Fruit fly (Drosophila melanogaster) whole organism, embryonic: ENCODE results near the gene Cpr78Cb.

Experiments used
- CG10462 ChIP-seq: fragments of 200-800 bp; sonication (Bioruptor generic); optimal IDR thresholded peaks from 2 replicates; lab custom pipeline; 2016; ENCODE audit warnings: missing biosample characterization, missing genetic modification characterization
- CG10979 ChIP-seq: fragments of 200-800 bp; sonication (Bioruptor generic); optimal IDR thresholded peaks from 2 replicates; lab custom pipeline; 2018; ENCODE audit warnings: missing biosample characterization, mild to moderate bottlenecking, missing genetic modification characterization, moderate library complexity
- CG11504 ChIP-seq: fragments of 200-800 bp; sonication (Bioruptor generic); optimal IDR thresholded peaks from 3 replicates; lab custom pipeline; 2019; ENCODE audit warnings: missing biosample characterization, mild to moderate bottlenecking, missing genetic modification characterization, moderate library complexity
- CG11695 ChIP-seq: fragments of 200-800 bp; sonication (Bioruptor generic); IDR thresholded peaks from 3 replicates; pipeline ENCODE4 v1.3.6; 2022; ENCODE audit warnings: missing biosample characterization, missing genetic modification characterization
- CG12071 ChIP-seq: fragments of 200-800 bp; sonication (Bioruptor generic); optimal IDR thresholded peaks from 3 replicates; lab custom pipeline; 2018; ENCODE audit warnings: missing biosample characterization, mild to moderate bottlenecking, missing genetic modification characterization
- CG17359 ChIP-seq: fragments of 200-800 bp; sonication (Bioruptor generic); optimal IDR thresholded peaks from 3 replicates; lab custom pipeline; 2018; ENCODE audit warnings: missing biosample characterization, mild to moderate bottlenecking, missing genetic modification characterization, moderate library complexity
- CG1792 ChIP-seq: fragments of 200-800 bp; sonication (Bioruptor generic); optimal IDR thresholded peaks from 2 replicates; lab custom pipeline; 2016; ENCODE audit warnings: missing biosample characterization, missing genetic modification characterization
- CG2116 ChIP-seq: fragments of 200-800 bp; sonication (Bioruptor generic); optimal IDR thresholded peaks from 3 replicates; lab custom pipeline; 2018; ENCODE audit warnings: missing biosample characterization, mild to moderate bottlenecking, missing genetic modification characterization
- CG2120 ChIP-seq: fragments of 200-800 bp; sonication (Bioruptor generic); optimal IDR thresholded peaks from 3 replicates; lab custom pipeline; 2016; ENCODE audit warnings: missing biosample characterization, missing genetic modification characterization
- CG30403 ChIP-seq: fragments of 200-800 bp; sonication (Bioruptor generic); optimal IDR thresholded peaks from 3 replicates; lab custom pipeline; 2016; ENCODE audit warnings: missing biosample characterization, missing genetic modification characterization
- CG3847 ChIP-seq: fragments of 200-800 bp; sonication (Bioruptor generic); IDR thresholded peaks from 2 replicates; pipeline ENCODE4 v1.3.6; 2022; ENCODE audit warnings: missing biosample characterization, missing genetic modification characterization
- CG3995 ChIP-seq: fragments of 200-800 bp; sonication (Bioruptor generic); optimal IDR thresholded peaks from 3 replicates; lab custom pipeline; 2016; ENCODE audit warnings: missing biosample characterization, missing genetic modification characterization
- CG4730 ChIP-seq: fragments of 200-800 bp; sonication (Bioruptor generic); IDR thresholded peaks from 2 replicates; pipeline ENCODE4 v1.3.6; 2022; ENCODE audit warnings: missing biosample characterization, missing genetic modification characterization
- CG4854 ChIP-seq: fragments of 200-800 bp; sonication (Bioruptor generic); optimal IDR thresholded peaks from 2 replicates; lab custom pipeline; 2016; ENCODE audit warnings: missing biosample characterization, missing genetic modification characterization, inconsistent platforms
- CG6689 ChIP-seq: fragments of 200-800 bp; sonication (Bioruptor generic); IDR thresholded peaks from 2 replicates; pipeline ENCODE4 v1.3.6; 2022; ENCODE audit warnings: missing biosample characterization, missing genetic modification characterization
- CG7357 ChIP-seq: fragments of 200-800 bp; sonication (Bioruptor generic); IDR thresholded peaks from 3 replicates; pipeline ENCODE4 v1.3.6; 2022; ENCODE audit warnings: missing biosample characterization, missing genetic modification characterization
- CG9932 ChIP-seq: fragments of 200-800 bp; sonication (Bioruptor generic); IDR thresholded peaks from 2 replicates; pipeline ENCODE4 v1.3.6; 2022; ENCODE audit warnings: missing biosample characterization, missing genetic modification characterization
- E2f2 ChIP-seq: fragments of 200-800 bp; sonication (Bioruptor generic); IDR thresholded peaks from 2 replicates; pipeline ENCODE4 v1.3.6; 2022; ENCODE audit warnings: missing biosample characterization, missing genetic modification characterization
- Ets97D ChIP-seq: fragments of 200-800 bp; sonication (Bioruptor generic); optimal IDR thresholded peaks from 3 replicates; lab custom pipeline; 2016; ENCODE audit warnings: missing biosample characterization, missing genetic modification characterization
- GATAe ChIP-seq: fragments of 200-800 bp; sonication (Bioruptor generic); conservative IDR thresholded peaks from 2 replicates; pipeline ENCODE4 v1.3.6; 2022; ENCODE audit warnings: missing biosample characterization, missing genetic modification characterization
- Hmr ChIP-seq: fragments of 200-800 bp; sonication (Bioruptor generic); optimal IDR thresholded peaks from 3 replicates; lab custom pipeline; 2017; ENCODE audit warnings: mild to moderate bottlenecking, missing biosample characterization, missing genetic modification reagents, missing genetic modification characterization
- Hmx ChIP-seq: fragments of 200-800 bp; sonication (Bioruptor generic); optimal IDR thresholded peaks from 2 replicates; lab custom pipeline; 2016; ENCODE audit warnings: missing biosample characterization, missing genetic modification characterization
- Mrtf ChIP-seq: fragments of 200-800 bp; sonication (Bioruptor generic); IDR thresholded peaks from 3 replicates; pipeline ENCODE4 v1.3.6; 2022; ENCODE audit warnings: missing biosample characterization, missing genetic modification characterization
- Nf-YC ChIP-seq: fragments of 200-800 bp; optimal IDR thresholded peaks from 3 replicates; lab custom pipeline; 2019; ENCODE audit warnings: missing biosample characterization, mild to moderate bottlenecking, missing genetic modification characterization, moderate library complexity
- Oaz ChIP-seq: fragments of 200-800 bp; sonication (Bioruptor generic); IDR thresholded peaks from 2 replicates; pipeline ENCODE4 v1.3.6; 2022; ENCODE audit warnings: missing biosample characterization, missing genetic modification characterization
- Scr ChIP-seq: fragments of 200-800 bp; sonication (Bioruptor generic); IDR thresholded peaks from 2 replicates; pipeline ENCODE4 v1.3.6; 2022; ENCODE audit warnings: missing biosample characterization, missing genetic modification characterization; ENCODE audit not compliant: partially characterized antibody
- Sin3A ChIP-seq: fragments of >200 bp; optimal IDR thresholded peaks from 2 replicates; lab custom pipeline; 2018
- Sox102F ChIP-seq: fragments of 200-800 bp; sonication (Bioruptor generic); optimal IDR thresholded peaks from 2 replicates; lab custom pipeline; 2018; ENCODE audit warnings: missing biosample characterization, mild to moderate bottlenecking, missing genetic modification characterization, moderate library complexity
- Sry-β ChIP-seq: fragments of 200-800 bp; sonication (Bioruptor generic); optimal IDR thresholded peaks from 2 replicates; lab custom pipeline; 2018; ENCODE audit warnings: missing biosample characterization, mild to moderate bottlenecking, missing genetic modification characterization, moderate library complexity
- Trl ChIP-seq, 3 experiments: fragments of >200 bp in 2 of 3; fragments of 200-800 bp in 1 of 3; sonication (Bioruptor generic) in 1 of 3; optimal IDR thresholded peaks; 2 replicates in 1 of 3; 3 replicates in 2 of 3; lab custom pipeline; 2016 to 2017; ENCODE audit warnings: missing biosample characterization in 1 of 3, missing genetic modification characterization in 1 of 3
- Usf ChIP-seq: fragments of 200-800 bp; sonication (Bioruptor generic); optimal IDR thresholded peaks from 2 replicates; lab custom pipeline; 2017; ENCODE audit warnings: missing genotype, missing biosample characterization, missing genetic modification characterization
- YL-1 ChIP-seq: fragments of 200-800 bp; sonication (Bioruptor generic); optimal IDR thresholded peaks from 3 replicates; lab custom pipeline; 2017; ENCODE audit warnings: missing biosample characterization, mild to moderate bottlenecking, missing genetic modification characterization
- bbx ChIP-seq: fragments of 200-800 bp; sonication (Bioruptor generic); IDR thresholded peaks from 2 replicates; pipeline ENCODE4 v1.3.6; 2022; ENCODE audit warnings: missing biosample characterization, missing genetic modification characterization; ENCODE audit not compliant: partially characterized antibody
- caup ChIP-seq: fragments of 200-800 bp; sonication (Bioruptor generic); optimal IDR thresholded peaks from 3 replicates; lab custom pipeline; 2017; ENCODE audit warnings: missing biosample characterization, mild to moderate bottlenecking, missing genetic modification characterization, moderate library complexity; ENCODE audit not compliant: severe bottlenecking
- chif ChIP-seq, 2 experiments: fragments of 200-800 bp; sonication (Bioruptor generic); optimal IDR thresholded peaks; 3 replicates each; lab custom pipeline; 2016; ENCODE audit warnings: missing biosample characterization in 2 of 2, missing genetic modification characterization in 2 of 2
- dmrt11E ChIP-seq: fragments of 200-800 bp; sonication (Bioruptor generic); optimal IDR thresholded peaks from 3 replicates; lab custom pipeline; 2018; ENCODE audit warnings: missing biosample characterization, mild to moderate bottlenecking, missing genetic modification characterization, moderate library complexity
- gsb ChIP-seq: fragments of 200-800 bp; sonication (Bioruptor generic); IDR thresholded peaks from 2 replicates; pipeline ENCODE4 v1.3.6; 2022; ENCODE audit warnings: missing biosample characterization, missing genetic modification characterization
- her ChIP-seq: fragments of 200-800 bp; sonication (Bioruptor generic); optimal IDR thresholded peaks from 2 replicates; lab custom pipeline; 2016; ENCODE audit warnings: missing biosample characterization, missing genetic modification characterization
- hkb ChIP-seq, 2 experiments: fragments of 200-800 bp in 1 of 2; fragments of >200 bp in 1 of 2; sonication (Bioruptor generic) in 1 of 2; IDR thresholded peaks in 1 of 2; optimal IDR thresholded peaks in 1 of 2; 2 replicates each; pipeline versions ENCODE4 v1.3.6 to Lab custom; 2017 to 2022; ENCODE audit warnings: missing biosample characterization in 1 of 2, missing genetic modification characterization in 1 of 2
- lmd ChIP-seq: fragments of 200-800 bp; sonication (Bioruptor generic); IDR thresholded peaks from 2 replicates; pipeline ENCODE4 v1.3.6; 2022; ENCODE audit warnings: missing biosample characterization, missing genetic modification characterization
- lov ChIP-seq, 2 experiments: fragments of 200-800 bp in 1 of 2; fragments of >200 bp in 1 of 2; sonication (Bioruptor generic) in 1 of 2; IDR thresholded peaks in 1 of 2; optimal IDR thresholded peaks in 1 of 2; 2 replicates in 1 of 2; 3 replicates in 1 of 2; pipeline versions ENCODE4 v1.3.6 to Lab custom; 2017 to 2022; ENCODE audit warnings: missing biosample characterization in 1 of 2, missing genetic modification characterization in 1 of 2
- pita ChIP-seq: fragments of 200-800 bp; sonication (Bioruptor generic); optimal IDR thresholded peaks from 2 replicates; lab custom pipeline; 2017; ENCODE audit warnings: missing biosample characterization, mild to moderate bottlenecking, missing genetic modification characterization
- sc ChIP-seq, 3 experiments: fragments of >200 bp in 2 of 3; fragments of 200-800 bp in 1 of 3; sonication (Bioruptor generic) in 1 of 3; optimal IDR thresholded peaks; 2 replicates in 2 of 3; 3 replicates in 1 of 3; lab custom pipeline; 2017; ENCODE audit warnings: mild to moderate bottlenecking in 1 of 3, missing biosample characterization in 1 of 3, missing genetic modification characterization in 1 of 3, missing genetic modification reagents in 1 of 3
- tio ChIP-seq: fragments of 200-800 bp; sonication (Bioruptor generic); optimal IDR thresholded peaks from 2 replicates; lab custom pipeline; 2017; ENCODE audit warnings: missing biosample characterization, missing genetic modification characterization, inconsistent platforms
- twi ChIP-seq: fragments of 200-800 bp; optimal IDR thresholded peaks from 2 replicates; lab custom pipeline; 2019; ENCODE audit warnings: missing biosample characterization, mild to moderate bottlenecking, missing genetic modification characterization, moderate library complexity
- wek ChIP-seq: fragments of 200-800 bp; sonication (Bioruptor generic); optimal IDR thresholded peaks from 3 replicates; lab custom pipeline; 2018; ENCODE audit warnings: missing biosample characterization, mild to moderate bottlenecking, missing genetic modification characterization, moderate library complexity

Cpr78Cb gene

dm6 chr3L:21276296-21277257 is 17.7 kb upstream of the Cpr78Cb start (continued):
- peak; percentile 4 for TF ChIP-seq YL-1 (GFP tag; lab: Kevin White, UChicago)
- TF ChIP-seq lov (optimal IDR thresholded peaks at IDR 0.05; lab: Kevin White, UChicago) = no peak
- TF ChIP-seq lov (GFP tag; IDR thresholded peaks at IDR 0.05; lab: Robert Waterston, UW) = peak; percentile 7; the same call in 1 of the 3 replicates
- TF ChIP-seq pita (GFP tag; lab: Kevin White, UChicago) = no peak
- peak; percentile 36 for TF ChIP-seq Nf-YC (tag; lab: Kevin White, UChicago)
- TF ChIP-seq CG12071 (GFP tag; lab: Kevin White, UChicago) = no peak
- TF ChIP-seq lmd (GFP tag; lab: Robert Waterston, UW) = peak; percentile 52
- TF ChIP-seq Sox102F = peak; percentile 73
- TF ChIP-seq CG6689 (GFP tag; lab: Robert Waterston, UW) = peak; percentile 43
- no peak for TF ChIP-seq sc (optimal IDR thresholded peaks at IDR 0.05; lab: Kevin White, UChicago)
- peak; percentile 19 for TF ChIP-seq sc (GFP tag; optimal IDR thresholded peaks at IDR 0.05; lab: Kevin White, UChicago)
- peak; percentile 63 for TF ChIP-seq tio
- peak; percentile 76 for TF ChIP-seq CG2120 (GFP tag; lab: Kevin White, UChicago)
- TF ChIP-seq chif (GFP tag; optimal IDR thresholded peaks at IDR 0.05; lab: Kevin White, UChicago) = peak; percentile 53 to 73
- peak; percentile 41 for TF ChIP-seq CG4854
- TF ChIP-seq CG11504 (tag; lab: Kevin White, UChicago) = peak; percentile 82
- peak; percentile 69 for TF ChIP-seq Hmx (GFP tag; lab: Kevin White, UChicago)
- peak; percentile 55 for TF ChIP-seq Hmr (GFP tag; lab: Kevin White, UChicago)
- TF ChIP-seq Scr (GFP tag; lab: Robert Waterston, UW) = 0 out of 2 replicates have a peak, but pooled peaks have one; percentile 16
- TF ChIP-seq CG7357 (GFP tag; lab: Robert Waterston, UW) = no peak
- TF ChIP-seq caup (GFP tag; lab: Kevin White, UChicago) = no peak
- peak; percentile 74 for TF ChIP-seq dmrt11E (tag; lab: Kevin White, UChicago)
- TF ChIP-seq CG9932 (GFP tag; lab: Robert Waterston, UW) = peak; percentile 46
- peak; percentile 36 for TF ChIP-seq twi
- 0 out of 3 replicates have a peak, but pooled peaks have one; percentile 30 for TF ChIP-seq Mrtf (GFP tag; lab: Robert Waterston, UW)
- TF ChIP-seq hkb (optimal IDR thresholded peaks at IDR 0.05; lab: Kevin White, UChicago) = no peak
- TF ChIP-seq hkb (GFP tag; IDR thresholded peaks at IDR 0.05; lab: Robert Waterston, UW) = 0 out of 2 replicates have a peak, but pooled peaks have one; percentile 39
- TF ChIP-seq CG10979 (tag; lab: Kevin White, UChicago) = peak; percentile 78
- TF ChIP-seq Sry-β (GFP tag; lab: Kevin White, UChicago) = no peak
- no peak for TF ChIP-seq Ets97D (GFP tag; lab: Kevin White, UChicago)
- TF ChIP-seq Sin3A (lab: Kevin White, UChicago) = no peak
- TF ChIP-seq Usf (GFP tag; lab: Kevin White, UChicago) = peak; percentile 19
- peak; percentile 34 for TF ChIP-seq CG10462 (GFP tag; lab: Kevin White, UChicago)
- peak; percentile 43; the same call in 1 of the 2 replicates for TF ChIP-seq E2f2 (GFP tag; lab: Robert Waterston, UW)
- TF ChIP-seq Oaz (GFP tag; lab: Robert Waterston, UW) = no peak
- TF ChIP-seq Trl (optimal IDR thresholded peaks at IDR 0.05; lab: Kevin White, UChicago) = peak; percentile 50 to 51
- peak; percentile 68 for TF ChIP-seq Trl (GFP tag; optimal IDR thresholded peaks at IDR 0.05; lab: Kevin White, UChicago)
- peak; percentile 4 for TF ChIP-seq CG1792 (GFP tag; lab: Kevin White, UChicago)
- TF ChIP-seq CG11695 = peak; percentile 64; the same call in 2 of the 3 replicates
- no peak for TF ChIP-seq wek (GFP tag; lab: Kevin White, UChicago)
- peak; percentile 1 for TF ChIP-seq her (GFP tag; lab: Kevin White, UChicago)
- no peak for TF ChIP-seq bbx (GFP tag; lab: Robert Waterston, UW)
- peak; percentile 24 for TF ChIP-seq CG2116 (GFP tag; lab: Kevin White, UChicago)
- TF ChIP-seq CG3847 (GFP tag; lab: Robert Waterston, UW) = peak; percentile 42; the same call in 1 of the 2 replicates
- no peak for TF ChIP-seq CG4730
- peak; percentile 86 for TF ChIP-seq CG3995 (GFP tag; lab: Kevin White, UChicago)
- TF ChIP-seq GATAe (GFP tag; lab: Robert Waterston, UW) = no peak
- TF ChIP-seq CG30403 = peak; percentile 76
- TF ChIP-seq gsb = no peak
- peak; percentile 48 for TF ChIP-seq CG17359 (tag; lab: Kevin White, UChicago)
